Worm (Caenorhabditis elegans) whole organism, L2 larva: ENCODE measurements around the gene dot-1.3.

Experiments
- elt-1 ChIP-seq: fragments of 150-350 bp; optimal IDR thresholded peaks from 2 replicates; lab custom pipeline; 2014; ENCODE audit warnings: missing biosample characterization, missing genetic modification characterization
- lin-13 ChIP-seq: fragments of 150-350 bp; optimal IDR thresholded peaks from 2 replicates; lab custom pipeline; 2014; ENCODE audit warnings: missing biosample characterization, missing genetic modification reagents, missing genetic modification characterization
- nhr-12 ChIP-seq: fragments of 150-350 bp; optimal IDR thresholded peaks from 2 replicates; lab custom pipeline; 2014; ENCODE audit warnings: missing biosample characterization, missing genetic modification characterization
- skn-1 ChIP-seq: sonication (generic microtip); optimal IDR thresholded peaks from 2 replicates; lab custom pipeline; 2017; ENCODE audit warnings: missing biosample characterization, missing genetic modification characterization

ce11 chrX:12337846-12338490 lies 35.3 kb upstream of the dot-1.3 start, which contains the start of gene srd-44:
- TF ChIP-seq skn-1 (tag; lab: Kevin White, UChicago) (no peak), nhr-12 (no peak), lin-13 (GFP tag; lab: Kevin White, UChicago) (no peak), elt-1 (no peak)
